Worm (Caenorhabditis elegans) whole organism, L1 larva: ENCODE data around the gene ZC412.10.

Experiments
- C04F5.9 ChIP-seq: sonication (generic microtip); optimal IDR thresholded peaks from 2 replicates; lab custom pipeline; 2016; ENCODE audit warnings: missing genetic modification characterization, missing compliant biosample characterization
- C16A3.4 ChIP-seq: fragments of 150-350 bp; optimal IDR thresholded peaks from 2 replicates; lab custom pipeline; 2014; ENCODE audit warnings: missing biosample characterization, missing genetic modification characterization
- alr-1 ChIP-seq: fragments of 200-800 bp; sonication (Bioruptor generic); optimal IDR thresholded peaks from 2 replicates; lab custom pipeline; 2018; ENCODE audit warnings: borderline replicate concordance, mild to moderate bottlenecking, missing genetic modification characterization, missing compliant biosample characterization
- aly-2 ChIP-seq: fragments of 150-350 bp; optimal IDR thresholded peaks from 2 replicates; lab custom pipeline; 2014; ENCODE audit warnings: missing biosample characterization, missing genetic modification characterization
- blmp-1 ChIP-seq: fragments of 150-350 bp; optimal IDR thresholded peaks from 2 replicates; lab custom pipeline; 2014; ENCODE audit warnings: missing biosample characterization, missing genetic modification characterization
- ceh-8 ChIP-seq: fragments of 200-800 bp; sonication (Bioruptor generic); optimal IDR thresholded peaks from 2 replicates; lab custom pipeline; 2018; ENCODE audit warnings: mild to moderate bottlenecking, missing genetic modification characterization, moderate library complexity, missing compliant biosample characterization
- ceh-82 ChIP-seq, 3 experiments: fragments of 150-350 bp in 1 of 3; sonication (generic microtip) in 2 of 3; optimal IDR thresholded peaks; 2 replicates each; lab custom pipeline; 2014 to 2017; ENCODE audit warnings: missing biosample characterization in 3 of 3, missing genetic modification characterization in 3 of 3
- ceh-88 ChIP-seq: fragments of 200-800 bp; sonication (Bioruptor generic); IDR thresholded peaks from 2 replicates; pipeline ENCODE4 v1.3.6; 2022; ENCODE audit warnings: missing genetic modification characterization, missing compliant biosample characterization
- ces-1 ChIP-seq: fragments of 150-350 bp; optimal IDR thresholded peaks from 2 replicates; lab custom pipeline; 2014; ENCODE audit warnings: missing biosample characterization, missing genetic modification reagents, missing genetic modification characterization
- dpl-1 ChIP-seq, 3 experiments: fragments of 150-350 bp in 2 of 3; sonication (generic microtip) in 1 of 3; optimal IDR thresholded peaks; 2 replicates each; lab custom pipeline; 2014 to 2017; ENCODE audit warnings: missing biosample characterization in 3 of 3, missing genetic modification characterization in 3 of 3, missing genetic modification reagents in 3 of 3
- efl-1 ChIP-seq, 4 experiments: fragments of 150-350 bp; optimal IDR thresholded peaks in 3 of 4; peaks in 1 of 4; 1 replicate in 1 of 4; 2 replicates in 3 of 4; lab custom pipeline; 2014; ENCODE audit warnings: missing biosample characterization in 2 of 4, missing genetic modification characterization in 2 of 4, missing genetic modification reagents in 2 of 4
- elt-2 ChIP-seq: sonication (generic microtip); optimal IDR thresholded peaks from 2 replicates; lab custom pipeline; 2016; ENCODE audit warnings: missing genetic modification characterization, mild to moderate bottlenecking, inconsistent platforms, missing compliant biosample characterization, missing genetic modification reagents
- elt-3 ChIP-seq, 6 experiments: fragments of 150-350 bp in 1 of 6; sonication (generic microtip); optimal IDR thresholded peaks; 2 replicates each; lab custom pipeline; 2017 to 2018; ENCODE audit warnings: missing biosample characterization in 6 of 6, missing genetic modification characterization in 6 of 6, inconsistent platforms in 1 of 6
- ets-5 ChIP-seq: fragments of 200-800 bp; sonication (Bioruptor generic); IDR thresholded peaks from 2 replicates; pipeline ENCODE4 v1.3.6; 2022; ENCODE audit warnings: missing genetic modification characterization, missing compliant biosample characterization
- fkh-10 ChIP-seq: sonication (generic microtip); optimal IDR thresholded peaks from 2 replicates; lab custom pipeline; 2017; ENCODE audit warnings: missing biosample characterization, missing genetic modification reagents, missing genetic modification characterization
- fkh-4 ChIP-seq: sonication (generic microtip); optimal IDR thresholded peaks from 2 replicates; lab custom pipeline; 2016; ENCODE audit warnings: missing compliant biosample characterization, missing genetic modification characterization, borderline replicate concordance
- fkh-8 ChIP-seq: sonication (generic microtip); optimal IDR thresholded peaks from 2 replicates; lab custom pipeline; 2016; ENCODE audit warnings: mild to moderate bottlenecking, missing genetic modification characterization, missing compliant biosample characterization
- fos-1 ChIP-seq: fragments of 150-350 bp; optimal IDR thresholded peaks from 2 replicates; lab custom pipeline; 2014; ENCODE audit warnings: missing biosample characterization, missing genetic modification characterization
- grh-1 ChIP-seq: fragments of 200-800 bp; sonication (Bioruptor generic); IDR thresholded peaks from 2 replicates; pipeline ENCODE4 v1.3.6; 2022; ENCODE audit warnings: missing genetic modification reagents, missing genetic modification characterization, missing compliant biosample characterization
- hpl-2 ChIP-seq: fragments of 150-350 bp; optimal IDR thresholded peaks from 2 replicates; lab custom pipeline; 2014; ENCODE audit warnings: missing biosample characterization, missing genetic modification reagents, missing genetic modification characterization
- irx-1 ChIP-seq: sonication (generic microtip); optimal IDR thresholded peaks from 2 replicates; lab custom pipeline; 2016; ENCODE audit warnings: missing genetic modification characterization, missing compliant biosample characterization
- isw-1 ChIP-seq: fragments of 200-800 bp; sonication (Bioruptor generic); IDR thresholded peaks from 2 replicates; pipeline ENCODE4 v1.3.6; 2022; ENCODE audit warnings: missing genetic modification characterization, missing compliant biosample characterization
- lin-13 ChIP-seq: fragments of 150-350 bp; optimal IDR thresholded peaks from 2 replicates; lab custom pipeline; 2014; ENCODE audit warnings: missing biosample characterization, missing genetic modification reagents, missing genetic modification characterization
- lin-14 ChIP-seq: fragments of 200-800 bp; sonication (Bioruptor generic); optimal IDR thresholded peaks from 2 replicates; lab custom pipeline; 2018; ENCODE audit warnings: mild to moderate bottlenecking, missing genetic modification characterization, moderate library complexity, missing compliant biosample characterization
- lin-35 ChIP-seq, 2 experiments: fragments of 150-350 bp; optimal IDR thresholded peaks; 2 replicates each; lab custom pipeline; 2014; ENCODE audit warnings: missing biosample characterization in 2 of 2, missing genetic modification characterization in 2 of 2, missing genetic modification reagents in 2 of 2
- lin-39 ChIP-seq: fragments of 150-350 bp; optimal IDR thresholded peaks from 2 replicates; lab custom pipeline; 2014; ENCODE audit warnings: missing biosample characterization, missing genetic modification reagents, missing genetic modification characterization
- lsy-2 ChIP-seq, 2 experiments: fragments of 150-350 bp; optimal IDR thresholded peaks; 2 replicates each; lab custom pipeline; 2014; ENCODE audit warnings: missing biosample characterization in 2 of 2, missing genetic modification characterization in 2 of 2
- mab-9 ChIP-seq: fragments of 200-800 bp; sonication (Bioruptor generic); IDR thresholded peaks from 2 replicates; pipeline ENCODE4 v1.3.6; 2022; ENCODE audit warnings: missing genetic modification reagents, missing genetic modification characterization, missing compliant biosample characterization
- mdl-1 ChIP-seq, 2 experiments: fragments of 150-350 bp; optimal IDR thresholded peaks; 2 replicates each; lab custom pipeline; 2014 to 2017; ENCODE audit warnings: missing biosample characterization in 2 of 2, missing genetic modification characterization in 2 of 2, inconsistent platforms in 1 of 2
- mep-1 ChIP-seq: fragments of 150-350 bp; optimal IDR thresholded peaks from 2 replicates; lab custom pipeline; 2014; ENCODE audit warnings: missing biosample characterization, missing genetic modification characterization
- nhr-11 ChIP-seq: fragments of 150-350 bp; optimal IDR thresholded peaks from 2 replicates; lab custom pipeline; 2014; ENCODE audit warnings: missing biosample characterization, missing genetic modification characterization
- nhr-20 ChIP-seq: sonication (generic microtip); optimal IDR thresholded peaks from 2 replicates; lab custom pipeline; 2016; ENCODE audit warnings: mild to moderate bottlenecking, missing genetic modification characterization, missing compliant biosample characterization
- nhr-28 ChIP-seq: fragments of 150-350 bp; optimal IDR thresholded peaks from 2 replicates; lab custom pipeline; 2014; ENCODE audit warnings: missing biosample characterization, missing genetic modification characterization
- nhr-47 ChIP-seq: sonication (generic microtip); optimal IDR thresholded peaks from 2 replicates; lab custom pipeline; 2016; ENCODE audit warnings: mild to moderate bottlenecking, missing genetic modification characterization, moderate library complexity, missing compliant biosample characterization
- nhr-71 ChIP-seq: sonication (generic microtip); optimal IDR thresholded peaks from 2 replicates; lab custom pipeline; 2016; ENCODE audit warnings: mild to moderate bottlenecking, missing genetic modification characterization, moderate library complexity, missing compliant biosample characterization
- nhr-77 ChIP-seq: fragments of 150-350 bp; optimal IDR thresholded peaks from 2 replicates; lab custom pipeline; 2014; ENCODE audit warnings: missing biosample characterization, missing genetic modification characterization
- nhr-84 ChIP-seq: sonication (generic microtip); optimal IDR thresholded peaks from 2 replicates; lab custom pipeline; 2017; ENCODE audit warnings: missing biosample characterization, missing genetic modification characterization
- nhr-90 ChIP-seq: sonication (generic microtip); optimal IDR thresholded peaks from 2 replicates; lab custom pipeline; 2016; ENCODE audit warnings: mild to moderate bottlenecking, missing genetic modification characterization, missing compliant biosample characterization; ENCODE audit not compliant: poor library complexity
- skn-1 ChIP-seq: fragments of 150-350 bp; optimal IDR thresholded peaks from 2 replicates; lab custom pipeline; 2014; ENCODE audit warnings: missing biosample characterization, missing genetic modification characterization
- snu-23 ChIP-seq: sonication (generic microtip); optimal IDR thresholded peaks from 2 replicates; lab custom pipeline; 2016; ENCODE audit warnings: missing genetic modification characterization, missing compliant biosample characterization
- sptf-1 ChIP-seq: fragments of 150-350 bp; optimal IDR thresholded peaks from 2 replicates; lab custom pipeline; 2014; ENCODE audit warnings: missing biosample characterization, missing genetic modification characterization
- swsn-7 ChIP-seq: sonication (generic microtip); optimal IDR thresholded peaks from 2 replicates; lab custom pipeline; 2016; ENCODE audit warnings: missing genetic modification characterization, missing compliant biosample characterization
- tbx-2 ChIP-seq: sonication (generic microtip); optimal IDR thresholded peaks from 2 replicates; lab custom pipeline; 2016; ENCODE audit warnings: missing genetic modification characterization, missing compliant biosample characterization
- unc-86 ChIP-seq: sonication (generic microtip); optimal IDR thresholded peaks from 2 replicates; lab custom pipeline; 2016; ENCODE audit warnings: missing genetic modification characterization, missing compliant biosample characterization
- xbp-1 ChIP-seq: sonication (generic microtip); optimal IDR thresholded peaks from 2 replicates; lab custom pipeline; 2016; ENCODE audit warnings: missing genetic modification characterization, missing compliant biosample characterization
- zip-4 ChIP-seq: fragments of 200-800 bp; sonication (Bioruptor generic); optimal IDR thresholded peaks from 2 replicates; lab custom pipeline; 2018; ENCODE audit warnings: mild to moderate bottlenecking, missing genetic modification characterization, moderate library complexity, missing compliant biosample characterization
- ztf-11 ChIP-seq, 2 experiments: sonication (generic microtip); optimal IDR thresholded peaks; 2 replicates each; lab custom pipeline; 2016 to 2017; ENCODE audit warnings: missing genetic modification characterization in 2 of 2, missing biosample characterization in 1 of 2, missing compliant biosample characterization in 1 of 2

The ZC412.10 gene

DNA sequence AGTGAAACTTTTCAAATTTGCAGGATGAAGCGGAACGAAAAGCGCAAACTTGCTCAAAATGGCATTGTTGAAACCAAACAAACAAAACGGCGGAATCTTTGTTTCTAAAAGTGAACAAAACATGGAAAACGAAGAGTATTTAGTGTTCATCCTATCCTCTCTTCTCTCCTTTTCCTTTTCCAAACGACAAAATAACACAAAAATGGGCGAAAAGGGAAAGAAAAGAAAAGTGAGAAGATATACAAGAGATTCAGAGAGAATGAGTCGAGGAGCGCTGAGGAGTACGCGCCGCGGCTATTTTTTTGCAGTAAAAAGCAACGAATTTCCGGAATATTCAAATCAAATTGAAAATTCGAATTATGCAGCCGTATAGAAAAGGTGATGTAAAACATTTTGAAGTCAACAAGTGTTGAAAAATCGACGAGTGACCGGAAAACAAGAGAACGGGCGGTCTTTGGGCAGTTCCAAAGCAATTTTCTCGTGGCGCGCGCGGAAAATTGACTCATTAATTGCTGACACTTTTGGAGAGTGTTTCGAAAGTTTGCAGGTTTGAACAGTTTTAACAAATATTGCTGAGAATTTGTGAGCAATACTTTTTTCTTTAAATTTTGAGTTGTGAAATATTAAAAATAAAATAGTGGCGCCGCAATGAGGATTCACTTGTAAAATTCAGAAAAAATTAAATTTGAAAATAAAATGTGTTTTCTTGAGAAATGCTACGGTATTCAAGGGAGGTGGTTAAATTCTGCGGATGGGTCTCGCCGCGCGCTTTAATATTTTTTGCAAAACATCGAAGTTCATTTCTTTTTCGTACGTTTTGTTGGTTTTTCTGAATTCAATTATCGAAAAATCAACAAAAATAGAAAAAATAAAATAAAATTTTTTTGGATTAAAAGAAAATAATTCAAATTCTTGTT lies 41.3 kb downstream of the ZC412.10 start:
- TF ChIP-seq C04F5.9 = no peak
- no peak for TF ChIP-seq mdl-1 (tag; optimal IDR thresholded peaks at IDR 0.05; lab: Kevin White, UChicago)
- no peak for TF ChIP-seq ets-5 (GFP tag; lab: Robert Waterston, UW)
- TF ChIP-seq lin-14 (GFP tag; lab: Kevin White, UChicago) = peak; percentile 55
- TF ChIP-seq C16A3.4 = no peak
- TF ChIP-seq ces-1 (GFP tag; lab: Kevin White, UChicago) = no peak
- TF ChIP-seq elt-2 (tag; lab: Kevin White, UChicago) = no peak
- TF ChIP-seq lin-13 = no peak
- TF ChIP-seq nhr-84 (tag; lab: Kevin White, UChicago) = no peak
- TF ChIP-seq blmp-1 (tag; lab: Kevin White, UChicago) = peak; percentile 93
- peak; percentile 0 for TF ChIP-seq snu-23
- TF ChIP-seq unc-86 (tag; lab: Kevin White, UChicago) = no peak

DNA sequence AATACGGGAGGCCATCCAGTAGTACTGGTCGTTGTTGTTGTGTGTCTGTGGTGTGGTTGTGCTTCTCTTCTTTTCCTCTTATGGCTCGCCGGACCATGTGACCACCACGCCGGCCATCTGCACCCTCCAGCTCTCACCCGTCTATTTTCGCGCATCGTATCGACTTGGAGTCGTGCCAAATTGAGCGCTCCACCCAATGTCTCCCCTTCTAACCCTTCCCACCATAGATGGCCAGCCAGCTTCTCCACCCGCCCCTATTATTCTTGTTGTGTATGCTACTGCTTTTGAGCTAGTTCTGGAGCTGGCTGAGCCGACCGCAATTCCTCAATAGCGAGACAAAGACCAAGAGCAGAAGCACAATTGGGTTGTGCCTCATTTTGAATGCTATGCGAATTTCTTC lies 43.4 kb downstream of the ZC412.10 start:
- TF ChIP-seq alr-1 (tag; lab: Kevin White, UChicago) = no peak
- peak; percentile 8 to 10 for TF ChIP-seq efl-1 (optimal IDR thresholded peaks at IDR 0.05; lab: Kevin White, UChicago)
- peak in 1 of 2 experiments; percentile 45 for TF ChIP-seq efl-1 (GFP tag; optimal IDR thresholded peaks at IDR 0.05 in 1 of 2; lab: Kevin White, UChicago)
- no peak for TF ChIP-seq ces-1 (GFP tag; lab: Kevin White, UChicago)
- TF ChIP-seq ztf-11 (tag; optimal IDR thresholded peaks at IDR 0.05; lab: Kevin White, UChicago) = peak in 1 of 2 experiments; percentile 5
- peak; percentile 30 for TF ChIP-seq nhr-71 (tag; lab: Kevin White, UChicago)
- TF ChIP-seq grh-1 (GFP tag; lab: Robert Waterston, UW) = no peak
- TF ChIP-seq aly-2 (tag; lab: Kevin White, UChicago) = no peak
- no peak for TF ChIP-seq ceh-8
- TF ChIP-seq zip-4 = no peak
- TF ChIP-seq irx-1 (tag; lab: Kevin White, UChicago) = no peak
- no peak for TF ChIP-seq C04F5.9
- TF ChIP-seq nhr-20 (tag; lab: Kevin White, UChicago) = no peak
- no peak for TF ChIP-seq mab-9 (GFP tag; lab: Robert Waterston, UW)
- TF ChIP-seq skn-1 = no peak
- no peak for TF ChIP-seq blmp-1 (tag; lab: Kevin White, UChicago)
- TF ChIP-seq lin-39 = no peak
- peak; percentile 21 for TF ChIP-seq snu-23
- TF ChIP-seq xbp-1 (tag; lab: Kevin White, UChicago) = no peak
- no peak for TF ChIP-seq nhr-28 (tag; lab: Kevin White, UChicago)
- TF ChIP-seq ceh-82 (tag; optimal IDR thresholded peaks at IDR 0.05; lab: Kevin White, UChicago) = peak in 2 of 3 experiments; percentile 2 to 65
- peak; percentile 53 for TF ChIP-seq tbx-2 (tag; lab: Kevin White, UChicago)
- no peak for TF ChIP-seq sptf-1 (tag; lab: Kevin White, UChicago)
- peak in 1 of 2 experiments; percentile 22 for TF ChIP-seq lsy-2 (tag; optimal IDR thresholded peaks at IDR 0.05; lab: Kevin White, UChicago)
- TF ChIP-seq fkh-10 (GFP tag; lab: Kevin White, UChicago) = no peak
- TF ChIP-seq hpl-2 (GFP tag; lab: Kevin White, UChicago) = no peak
- peak; percentile 15 for TF ChIP-seq swsn-7 (tag; lab: Kevin White, UChicago)
- TF ChIP-seq nhr-84 (tag; lab: Kevin White, UChicago) = no peak
- TF ChIP-seq ceh-88 (GFP tag; lab: Robert Waterston, UW) = no peak
- TF ChIP-seq nhr-77 = no peak
- TF ChIP-seq dpl-1 (GFP tag; optimal IDR thresholded peaks at IDR 0.05; lab: Kevin White, UChicago) = peak in 1 of 3 experiments; percentile 11
- no peak for TF ChIP-seq mep-1 (tag; lab: Kevin White, UChicago)
- TF ChIP-seq elt-3 (tag; optimal IDR thresholded peaks at IDR 0.05; lab: Kevin White, UChicago) = no peak
- peak; percentile 59 for TF ChIP-seq unc-86 (tag; lab: Kevin White, UChicago)
- no peak for TF ChIP-seq fkh-4 (tag; lab: Kevin White, UChicago)
- no peak for TF ChIP-seq nhr-11
- peak in 1 of 2 experiments; percentile 40 for TF ChIP-seq lin-35 (GFP tag; optimal IDR thresholded peaks at IDR 0.05; lab: Kevin White, UChicago)
- TF ChIP-seq lin-14 (GFP tag; lab: Kevin White, UChicago) = peak; percentile 88
- TF ChIP-seq fos-1 = no peak
- TF ChIP-seq lin-13 = no peak
- peak; percentile 26 for TF ChIP-seq nhr-47
- TF ChIP-seq fkh-8 = peak; percentile 34
- TF ChIP-seq isw-1 (GFP tag; lab: Robert Waterston, UW) = peak; percentile 39; the same call in 1 of the 2 replicates
- no peak for TF ChIP-seq nhr-90
